Fruit fly (Drosophila melanogaster): ENCODE results near the gene kipf.
A peak's percentile ranks its signal among the peaks of the same experiment; 100 is the strongest.

The kipf gene

DNA sequence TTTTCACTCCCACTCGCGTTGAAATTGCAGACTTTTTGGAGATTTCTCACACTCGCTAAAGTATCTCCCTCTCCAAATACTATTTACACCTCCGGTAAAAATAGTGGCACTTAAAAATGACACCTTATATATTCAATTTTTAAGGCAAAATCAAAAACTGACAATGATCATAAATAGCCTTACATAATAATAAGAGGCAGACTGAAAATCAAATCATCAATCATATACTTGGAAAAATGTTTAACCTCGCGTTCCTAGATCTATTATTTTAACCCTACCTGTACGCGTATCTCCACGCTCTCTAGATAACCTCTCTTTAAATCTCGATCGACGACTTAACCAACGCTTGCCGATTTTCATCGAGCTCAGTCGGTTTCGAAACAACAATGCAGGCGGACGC is 18.2 kb upstream of the kipf start (continued):
- TF ChIP-seq sd (tag; optimal IDR thresholded peaks at IDR 0.05) (no peak), CG10462 (GFP tag; optimal IDR thresholded peaks at IDR 0.05) (no peak), CG10147 (GFP tag; optimal IDR thresholded peaks at IDR 0.05) (no peak), pho (GFP tag; optimal IDR thresholded peaks at IDR 0.05) (peak; percentile 52), CG11456 (GFP tag; IDR thresholded peaks at IDR 0.05) (peak; percentile 74; the same call in 2 of the 3 replicates), Hsf (GFP tag; optimal IDR thresholded peaks at IDR 0.05) (peak; percentile 67), kah (GFP tag; optimal IDR thresholded peaks at IDR 0.05) (no peak), NC2α (GFP tag; optimal IDR thresholded peaks at IDR 0.05) (no peak), cg (GFP tag; optimal IDR thresholded peaks at IDR 0.05) (no peak), Lim3 (GFP tag; IDR thresholded peaks at IDR 0.05) (no peak), CG7372 (GFP tag; IDR thresholded peaks at IDR 0.05) (peak; percentile 55), stc (GFP tag; IDR thresholded peaks at IDR 0.05) (peak; percentile 81), Rx (GFP tag; IDR thresholded peaks at IDR 0.05) (0 out of 2 replicates have a peak, but pooled peaks have one; percentile 16), dm (GFP tag; optimal IDR thresholded peaks at IDR 0.05) (no peak), Asciz (GFP tag; optimal IDR thresholded peaks at IDR 0.05) (peak; percentile 54), CG17359 (tag; optimal IDR thresholded peaks at IDR 0.05) (no peak), tap (tag; optimal IDR thresholded peaks at IDR 0.05) (no peak), CG2199 (GFP tag; IDR thresholded peaks at IDR 0.05) (no peak), CG9797 (GFP tag; optimal IDR thresholded peaks at IDR 0.05) (no peak), phol (tag; optimal IDR thresholded peaks at IDR 0.05) (peak; percentile 39), CG6175 (GFP tag; IDR thresholded peaks at IDR 0.05) (peak; percentile 73; the same call in 1 of the 3 replicates), CG1602 (GFP tag; optimal IDR thresholded peaks at IDR 0.05) (peak; percentile 35), crp (GFP tag; optimal IDR thresholded peaks at IDR 0.05) (no peak), Sry-β (GFP tag; optimal IDR thresholded peaks at IDR 0.05) (no peak), CG14014 (GFP tag; IDR thresholded peaks at IDR 0.05) (peak; percentile 84), sim (GFP tag; IDR thresholded peaks at IDR 0.05) (no peak), gsb (GFP tag; IDR thresholded peaks at IDR 0.05) (peak; percentile 66), gfzf (GFP tag; optimal IDR thresholded peaks at IDR 0.05) (no peak), Nf-YC (tag; optimal IDR thresholded peaks at IDR 0.05) (no peak), wor (GFP tag; IDR thresholded peaks at IDR 0.05) (0 out of 2 replicates have a peak, but pooled peaks have one; percentile 46), CG12155 (GFP tag; optimal IDR thresholded peaks at IDR 0.05) (peak; percentile 53), sens-2 (GFP tag; IDR thresholded peaks at IDR 0.05) (no peak), jigr1 (GFP tag; IDR thresholded peaks at IDR 0.05) (0 out of 3 replicates have a peak, but pooled peaks have one; percentile 20), Adf1 (GFP tag; IDR thresholded peaks at IDR 0.05) (peak; percentile 43; the same call in 1 of the 2 replicates), slp2 (GFP tag; optimal IDR thresholded peaks at IDR 0.05) (no peak), dpn (GFP tag; optimal IDR thresholded peaks at IDR 0.05) (peak; percentile 63 to 66), bsh (GFP tag; optimal IDR thresholded peaks at IDR 0.05) (peak in 1 of 2 experiments; percentile 73), BtbVII (GFP tag; optimal IDR thresholded peaks at IDR 0.05) (peak; percentile 62), abd-A (tag; optimal IDR thresholded peaks at IDR 0.05) (no peak), HmgD (GFP tag; optimal IDR thresholded peaks at IDR 0.05) (no peak), twi (tag; optimal IDR thresholded peaks at IDR 0.05) (no peak), CoRest (tag; optimal IDR thresholded peaks at IDR 0.05) (peak; percentile 71), ci (GFP tag; IDR thresholded peaks at IDR 0.05) (peak; percentile 44; the same call in 1 of the 3 replicates), CG3065 (GFP tag; optimal IDR thresholded peaks at IDR 0.05) (no peak), CG7556 (GFP tag; optimal IDR thresholded peaks at IDR 0.05) (no peak), CG17385 (GFP tag; optimal IDR thresholded peaks at IDR 0.05) (peak; percentile 74), CG7928 (GFP tag; optimal IDR thresholded peaks at IDR 0.05) (peak; percentile 51)
